Fruit fly (Drosophila melanogaster): Measurements from ENCODE around the gene CG13625.

CG13625 gene

DNA sequence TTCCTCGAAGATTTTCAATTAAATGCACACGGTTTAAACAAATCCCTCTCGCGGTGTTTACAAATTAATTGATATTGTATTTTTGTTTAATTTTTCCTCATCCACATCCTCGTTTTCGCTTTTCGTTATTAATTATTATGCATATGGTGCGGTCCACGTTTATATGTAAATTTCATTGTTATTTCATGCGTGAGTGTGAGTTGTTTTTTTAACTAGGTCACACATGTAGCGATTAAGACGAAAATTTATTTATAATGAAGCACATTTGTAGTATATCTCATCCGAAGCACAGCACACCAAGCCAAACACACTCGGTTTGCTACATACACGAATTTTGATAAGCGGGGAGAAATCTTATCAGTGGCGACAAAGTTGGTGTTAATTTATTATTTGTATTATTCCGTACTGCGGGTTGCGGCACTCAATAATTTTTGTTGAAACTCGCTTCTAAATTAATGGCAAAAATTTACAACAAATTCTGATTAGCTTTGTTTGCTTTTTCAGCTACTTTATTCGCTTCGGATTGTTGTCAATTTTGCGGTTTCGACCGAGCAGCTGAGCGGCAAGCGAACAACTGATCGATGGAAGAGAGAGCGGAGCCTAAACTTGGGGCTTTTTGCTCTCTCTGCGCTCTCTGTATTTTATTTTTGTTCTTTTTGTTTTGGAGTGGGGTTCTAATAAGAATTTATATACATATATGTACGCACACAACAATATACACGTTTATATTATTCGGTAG lies 13.4 kb downstream of the CG13625 start (continued):
- TF ChIP-seq cwo (GFP tag; optimal IDR thresholded peaks at IDR 0.05) (peak; percentile 58), CG14050 (GFP tag; IDR thresholded peaks at IDR 0.05) (no peak), CG42726 (GFP tag; IDR thresholded peaks at IDR 0.05; ENCODE audit: partially characterized antibody) (no peak), CG8290 (GFP tag; optimal IDR thresholded peaks at IDR 0.05) (no peak), CG8290 (tag; optimal IDR thresholded peaks at IDR 0.05) (peak in 1 of 2 experiments; percentile 47), hkb (optimal IDR thresholded peaks at IDR 0.05) (no peak), hkb (GFP tag; IDR thresholded peaks at IDR 0.05) (0 out of 2 replicates have a peak, but pooled peaks have one; percentile 50), CG7928 (GFP tag; optimal IDR thresholded peaks at IDR 0.05) (no peak), tup (GFP tag; optimal IDR thresholded peaks at IDR 0.05) (no peak), CG9727 (GFP tag; optimal IDR thresholded peaks at IDR 0.05) (no peak), Vsx1 (GFP tag; optimal IDR thresholded peaks at IDR 0.05) (peak; percentile 77), CG2116 (GFP tag; optimal IDR thresholded peaks at IDR 0.05) (no peak), Dad (GFP tag; optimal IDR thresholded peaks at IDR 0.05) (no peak), E2f1 (GFP tag; IDR thresholded peaks at IDR 0.05) (no peak), disco-r (GFP tag; optimal IDR thresholded peaks at IDR 0.05) (no peak), CG7357 (GFP tag; IDR thresholded peaks at IDR 0.05) (no peak), CG4820 (GFP tag; optimal IDR thresholded peaks at IDR 0.05) (no peak), CG8281 (tag; optimal IDR thresholded peaks at IDR 0.05) (no peak), ems (GFP tag; optimal IDR thresholded peaks at IDR 0.05) (no peak), CG13775 (GFP tag; optimal IDR thresholded peaks at IDR 0.05) (no peak), Poxn (GFP tag; IDR thresholded peaks at IDR 0.05) (no peak), kay (GFP tag; optimal IDR thresholded peaks at IDR 0.05) (no peak), CrebB (tag; optimal IDR thresholded peaks at IDR 0.05) (peak; percentile 41), insv (GFP tag; optimal IDR thresholded peaks at IDR 0.05) (no peak), CG4328 (GFP tag; optimal IDR thresholded peaks at IDR 0.05) (no peak), gce (GFP tag; IDR thresholded peaks at IDR 0.05) (no peak), ato (GFP tag; IDR thresholded peaks at IDR 0.05; ENCODE audit: partially characterized antibody) (no peak), Lpt (GFP tag; optimal IDR thresholded peaks at IDR 0.05) (no peak), CG7963 (GFP tag; IDR thresholded peaks at IDR 0.05; ENCODE audit: partially characterized antibody) (no peak), al (GFP tag; IDR thresholded peaks at IDR 0.05) (no peak), sna (GFP tag; IDR thresholded peaks at IDR 0.05; ENCODE audit: partially characterized antibody) (no peak), sob (GFP tag; IDR thresholded peaks at IDR 0.05) (0 out of 2 replicates have a peak, but pooled peaks have one; percentile 16), CG32767 (GFP tag; IDR thresholded peaks at IDR 0.05) (no peak; the same call in 1 of the 2 replicates), nerfin-1 (tag; optimal IDR thresholded peaks at IDR 0.05) (no peak), CG10959 (GFP tag; IDR thresholded peaks at IDR 0.05) (no peak), Tbp (GFP tag; optimal IDR thresholded peaks at IDR 0.05) (no peak), vfl (GFP tag; optimal IDR thresholded peaks at IDR 0.05) (no peak), zen2 (GFP tag; IDR thresholded peaks at IDR 0.05; ENCODE audit: partially characterized antibody) (no peak), Hmx (GFP tag; optimal IDR thresholded peaks at IDR 0.05) (no peak), CG18764 (GFP tag; optimal IDR thresholded peaks at IDR 0.05) (no peak), ftz-f1 (GFP tag; optimal IDR thresholded peaks at IDR 0.05) (peak; percentile 7), gcm2 (GFP tag; optimal IDR thresholded peaks at IDR 0.05) (no peak), vvl (GFP tag; IDR thresholded peaks at IDR 0.05) (peak; percentile 70; the same call in 1 of the 2 replicates), CG6854 (GFP tag; optimal IDR thresholded peaks at IDR 0.05) (no peak), CG17359 (tag; optimal IDR thresholded peaks at IDR 0.05) (peak; percentile 23), aop (GFP tag; IDR thresholded peaks at IDR 0.05) (no peak), CG11696 (GFP tag; IDR thresholded peaks at IDR 0.05) (no peak), ind (GFP tag; optimal IDR thresholded peaks at IDR 0.05) (no peak), CG12744 (GFP tag; optimal IDR thresholded peaks at IDR 0.05) (no peak), BtbVII (GFP tag; optimal IDR thresholded peaks at IDR 0.05) (peak; percentile 32), dmrt99B (tag; optimal IDR thresholded peaks at IDR 0.05) (no peak)

All from whole organism, embryonic.